Worm (Caenorhabditis elegans) whole organism, midembryonic: ENCODE results near the gene ZK669.2.

Experiments
- T22C8.4 ChIP-seq: fragments of 200-800 bp; sonication (Bioruptor generic); IDR thresholded peaks from 2 replicates; pipeline ENCODE4 v1.3.6; 2022; ENCODE audit warnings: missing genetic modification characterization, missing compliant biosample characterization
- flt-1 ChIP-seq: fragments of 200-800 bp; sonication (Bioruptor generic); IDR thresholded peaks from 2 replicates; pipeline ENCODE4 v1.3.6; 2022; ENCODE audit warnings: missing genetic modification characterization, missing compliant biosample characterization
- ztf-29 ChIP-seq: fragments of 200-800 bp; sonication (Bioruptor generic); IDR thresholded peaks from 2 replicates; pipeline ENCODE4 v1.3.6; 2022; ENCODE audit warnings: missing genetic modification reagents, missing genetic modification characterization, missing compliant biosample characterization

- TF ChIP-seq flt-1 (no peak), ztf-29 (no peak), T22C8.4 (no peak)
Observed at ce11 chrII:7981084-7981483, 43.1 kb upstream of the ZK669.2 start.
